Worm (Caenorhabditis elegans) whole organism, late embryonic: ENCODE results near the gene mrpl-40.

Experiments used
- elt-2 ChIP-seq: sonication (generic microtip); optimal IDR thresholded peaks from 2 replicates; lab custom pipeline; 2016; ENCODE audit warnings: missing genetic modification reagents, missing genetic modification characterization, missing compliant biosample characterization
- unc-86 ChIP-seq: sonication (generic microtip); optimal IDR thresholded peaks from 2 replicates; lab custom pipeline; 2016; ENCODE audit warnings: missing genetic modification characterization, missing compliant biosample characterization

- TF ChIP-seq unc-86 (tag; lab: Kevin White, UChicago) = no peak
- no peak for TF ChIP-seq elt-2 (tag; lab: Kevin White, UChicago)
Observed at ce11 chrIII:64747-65625, 22.4 kb upstream of the mrpl-40 start.
